Fruit fly (Drosophila melanogaster) whole organism, embryonic: ENCODE measurements around the gene glu.

ENCODE experiments used
- Aef1 ChIP-seq: fragments of 200-800 bp; sonication (Bioruptor generic); IDR thresholded peaks from 3 replicates; pipeline ENCODE4 v1.3.6; 2022; ENCODE audit warnings: missing biosample characterization, missing genetic modification characterization
- Atf-2 ChIP-seq: fragments of 200-800 bp; sonication (Bioruptor generic); optimal IDR thresholded peaks from 2 replicates; lab custom pipeline; 2016; ENCODE audit warnings: missing biosample characterization, missing genetic modification characterization
- C15 ChIP-seq: fragments of 200-800 bp; sonication (Bioruptor generic); IDR thresholded peaks from 3 replicates; pipeline ENCODE4 v1.3.6; 2022; ENCODE audit warnings: missing biosample characterization, missing genetic modification characterization
- CG11504 ChIP-seq: fragments of 200-800 bp; sonication (Bioruptor generic); optimal IDR thresholded peaks from 3 replicates; lab custom pipeline; 2019; ENCODE audit warnings: missing biosample characterization, mild to moderate bottlenecking, missing genetic modification characterization, moderate library complexity
- CG12942 ChIP-seq: fragments of 200-800 bp; sonication (Bioruptor generic); optimal IDR thresholded peaks from 3 replicates; lab custom pipeline; 2016; ENCODE audit warnings: missing biosample characterization, missing genetic modification characterization
- CG13424 ChIP-seq: fragments of 200-800 bp; sonication (Bioruptor generic); optimal IDR thresholded peaks from 2 replicates; lab custom pipeline; 2019; ENCODE audit warnings: missing biosample characterization, mild to moderate bottlenecking, missing genetic modification characterization, moderate library complexity
- CG15011 ChIP-seq: fragments of 200-800 bp; sonication (Bioruptor generic); optimal IDR thresholded peaks from 3 replicates; lab custom pipeline; 2018; ENCODE audit warnings: missing biosample characterization, mild to moderate bottlenecking, missing genetic modification characterization
- CG18262 ChIP-seq: fragments of 200-800 bp; optimal IDR thresholded peaks from 3 replicates; lab custom pipeline; 2019; ENCODE audit warnings: missing biosample characterization, mild to moderate bottlenecking, missing genetic modification characterization, moderate library complexity
- CG2202 ChIP-seq: fragments of 200-800 bp; sonication (Bioruptor generic); optimal IDR thresholded peaks from 2 replicates; lab custom pipeline; 2018; ENCODE audit warnings: missing biosample characterization, mild to moderate bottlenecking, missing genetic modification characterization
- CG31441 ChIP-seq: fragments of 200-800 bp; sonication (Bioruptor generic); IDR thresholded peaks from 2 replicates; pipeline ENCODE4 v1.3.6; 2022; ENCODE audit warnings: missing biosample characterization, missing genetic modification characterization
- CG3726 ChIP-seq: fragments of 200-800 bp; sonication (Bioruptor generic); IDR thresholded peaks from 3 replicates; pipeline ENCODE4, ENCODE4 v1.3.6; 2022; ENCODE audit warnings: missing biosample characterization, missing genetic modification characterization
- CG3995 ChIP-seq: fragments of 200-800 bp; sonication (Bioruptor generic); optimal IDR thresholded peaks from 3 replicates; lab custom pipeline; 2016; ENCODE audit warnings: missing biosample characterization, missing genetic modification characterization
- CG6791 ChIP-seq: fragments of 200-800 bp; sonication (Bioruptor generic); IDR thresholded peaks from 3 replicates; pipeline ENCODE4 v1.3.6; 2022; ENCODE audit warnings: missing biosample characterization, missing genetic modification characterization; ENCODE audit not compliant: partially characterized antibody
- CG7556 ChIP-seq: fragments of 200-800 bp; sonication (Bioruptor generic); optimal IDR thresholded peaks from 2 replicates; lab custom pipeline; 2017; ENCODE audit warnings: missing biosample characterization, mild to moderate bottlenecking, missing genetic modification characterization
- CG8765 ChIP-seq: fragments of 200-800 bp; sonication (Bioruptor generic); IDR thresholded peaks from 2 replicates; pipeline ENCODE4 v1.3.6; 2022; ENCODE audit warnings: missing biosample characterization, missing genetic modification characterization
- CG9876 ChIP-seq: fragments of 200-800 bp; sonication (Bioruptor generic); optimal IDR thresholded peaks from 2 replicates; lab custom pipeline; 2016; ENCODE audit warnings: missing biosample characterization, missing genetic modification characterization
- CoRest ChIP-seq: fragments of 200-800 bp; sonication (Bioruptor generic); optimal IDR thresholded peaks from 3 replicates; lab custom pipeline; 2018; ENCODE audit warnings: missing biosample characterization, mild to moderate bottlenecking, missing genetic modification characterization, moderate library complexity
- Deaf1 ChIP-seq: fragments of 200-800 bp; optimal IDR thresholded peaks from 3 replicates; lab custom pipeline; 2019; ENCODE audit warnings: missing biosample characterization, mild to moderate bottlenecking, missing genetic modification characterization, moderate library complexity
- Dek ChIP-seq: fragments of 200-800 bp; sonication (Bioruptor generic); optimal IDR thresholded peaks from 3 replicates; lab custom pipeline; 2019; ENCODE audit warnings: missing biosample characterization, mild to moderate bottlenecking, missing genetic modification characterization, moderate library complexity
- Doc3 ChIP-seq: fragments of 200-800 bp; sonication (Bioruptor generic); IDR thresholded peaks from 3 replicates; pipeline ENCODE4 v1.3.6; 2022; ENCODE audit warnings: missing biosample characterization, missing genetic modification characterization; ENCODE audit not compliant: partially characterized antibody
- Dp ChIP-seq: fragments of 200-800 bp; sonication (Bioruptor generic); optimal IDR thresholded peaks from 2 replicates; lab custom pipeline; 2018; ENCODE audit warnings: missing biosample characterization, mild to moderate bottlenecking, missing genetic modification characterization, moderate library complexity
- E2f1 ChIP-seq: fragments of 200-800 bp; sonication (Bioruptor generic); IDR thresholded peaks from 2 replicates; pipeline ENCODE4 v1.3.6; 2022; ENCODE audit warnings: missing biosample characterization, missing genetic modification characterization
- Fer1 ChIP-seq: fragments of 200-800 bp; sonication (Bioruptor generic); optimal IDR thresholded peaks from 2 replicates; lab custom pipeline; 2017; ENCODE audit warnings: missing biosample characterization, mild to moderate bottlenecking, missing genetic modification characterization
- Gsc ChIP-seq: fragments of 200-800 bp; sonication (Bioruptor generic); IDR thresholded peaks from 2 replicates; pipeline ENCODE4 v1.3.6; 2022; ENCODE audit warnings: missing biosample characterization, missing genetic modification characterization
- HHEX ChIP-seq: fragments of 200-800 bp; sonication (Bioruptor generic); optimal IDR thresholded peaks from 3 replicates; lab custom pipeline; 2017; ENCODE audit warnings: missing biosample characterization, mild to moderate bottlenecking, missing genetic modification characterization, missing genetic modification reagents
- Hr78 ChIP-seq, 2 experiments: fragments of 200-800 bp in 1 of 2; fragments of >200 bp in 1 of 2; sonication (Bioruptor generic) in 1 of 2; optimal IDR thresholded peaks; 2 replicates each; lab custom pipeline; 2017 to 2019; ENCODE audit warnings: missing biosample characterization in 2 of 2, missing genetic modification characterization in 2 of 2, mild to moderate bottlenecking in 1 of 2, moderate library complexity in 1 of 2
- NfI ChIP-seq: fragments of 200-800 bp; sonication (Bioruptor generic); optimal IDR thresholded peaks from 3 replicates; lab custom pipeline; 2018; ENCODE audit warnings: missing biosample characterization, mild to moderate bottlenecking, missing genetic modification characterization, moderate library complexity
- Ssrp ChIP-seq: fragments of 200-800 bp; sonication (Bioruptor generic); optimal IDR thresholded peaks from 2 replicates; lab custom pipeline; 2018; ENCODE audit warnings: missing biosample characterization, mild to moderate bottlenecking, missing genetic modification characterization, moderate library complexity
- amos ChIP-seq: fragments of 200-800 bp; sonication (Bioruptor generic); IDR thresholded peaks from 2 replicates; pipeline ENCODE4 v1.3.6; 2022; ENCODE audit warnings: missing biosample characterization, missing genetic modification characterization; ENCODE audit not compliant: partially characterized antibody
- ap ChIP-seq: fragments of 200-800 bp; sonication (Bioruptor generic); IDR thresholded peaks from 2 replicates; pipeline ENCODE4 v1.3.6; 2022; ENCODE audit warnings: missing biosample characterization, missing genetic modification characterization
- bigmax ChIP-seq: fragments of 200-800 bp; sonication (Bioruptor generic); optimal IDR thresholded peaks from 2 replicates; lab custom pipeline; 2018; ENCODE audit warnings: missing biosample characterization, mild to moderate bottlenecking, missing genetic modification characterization
- btn ChIP-seq: fragments of 200-800 bp; sonication (Bioruptor generic); optimal IDR thresholded peaks from 2 replicates; lab custom pipeline; 2016; ENCODE audit warnings: missing biosample characterization, missing genetic modification characterization
- caup ChIP-seq: fragments of 200-800 bp; sonication (Bioruptor generic); optimal IDR thresholded peaks from 3 replicates; lab custom pipeline; 2017; ENCODE audit warnings: missing biosample characterization, mild to moderate bottlenecking, missing genetic modification characterization, moderate library complexity; ENCODE audit not compliant: severe bottlenecking
- ci ChIP-seq: fragments of 200-800 bp; sonication (Bioruptor generic); IDR thresholded peaks from 3 replicates; pipeline ENCODE4 v1.3.6; 2022; ENCODE audit warnings: missing biosample characterization, missing genetic modification characterization
- corto ChIP-seq: fragments of 200-800 bp; sonication (Bioruptor generic); optimal IDR thresholded peaks from 2 replicates; lab custom pipeline; 2016; ENCODE audit warnings: missing biosample characterization, mild to moderate bottlenecking, missing genetic modification characterization, moderate library complexity
- esg ChIP-seq: fragments of 200-800 bp; sonication (Bioruptor generic); conservative IDR thresholded peaks from 2 replicates; pipeline ENCODE4 v1.3.6; 2022; ENCODE audit warnings: missing biosample characterization, missing genetic modification characterization
- gro ChIP-seq: fragments of 200-800 bp; sonication (Bioruptor generic); optimal IDR thresholded peaks from 2 replicates; lab custom pipeline; 2016; ENCODE audit warnings: missing biosample characterization, missing genetic modification characterization
- mirr ChIP-seq: fragments of 200-800 bp; sonication (Bioruptor generic); optimal IDR thresholded peaks from 3 replicates; lab custom pipeline; 2018; ENCODE audit warnings: missing biosample characterization, mild to moderate bottlenecking, missing genetic modification characterization
- p53 ChIP-seq: fragments of 200-800 bp; sonication (Bioruptor generic); optimal IDR thresholded peaks from 2 replicates; lab custom pipeline; 2016; ENCODE audit warnings: missing biosample characterization, missing genetic modification characterization
- pfk ChIP-seq: fragments of 200-800 bp; sonication (Bioruptor generic); optimal IDR thresholded peaks from 2 replicates; lab custom pipeline; 2018; ENCODE audit warnings: missing biosample characterization, mild to moderate bottlenecking, missing genetic modification characterization, moderate library complexity
- run ChIP-seq: fragments of 200-800 bp; sonication (Bioruptor generic); optimal IDR thresholded peaks from 3 replicates; lab custom pipeline; 2018; ENCODE audit warnings: missing biosample characterization, mild to moderate bottlenecking, missing genetic modification characterization
- shn ChIP-seq: fragments of 200-800 bp; sonication (Bioruptor generic); optimal IDR thresholded peaks from 3 replicates; lab custom pipeline; 2016; ENCODE audit warnings: missing biosample characterization, missing genetic modification characterization
- so ChIP-seq: fragments of 200-800 bp; sonication (Bioruptor generic); IDR thresholded peaks from 3 replicates; pipeline ENCODE4 v1.3.6; 2022; ENCODE audit warnings: missing biosample characterization, missing genetic modification characterization
- sr ChIP-seq: fragments of 200-800 bp; sonication (Bioruptor generic); IDR thresholded peaks from 3 replicates; pipeline ENCODE4 v1.3.6; 2022; ENCODE audit warnings: missing biosample characterization, missing genetic modification characterization
- stc ChIP-seq: fragments of 200-800 bp; sonication (Bioruptor generic); IDR thresholded peaks from 2 replicates; pipeline ENCODE4 v1.3.6; 2022; ENCODE audit warnings: missing biosample characterization, missing genetic modification characterization
- sug ChIP-seq: fragments of 200-800 bp; optimal IDR thresholded peaks from 2 replicates; lab custom pipeline; 2019; ENCODE audit warnings: missing biosample characterization, mild to moderate bottlenecking, missing genetic modification characterization, moderate library complexity
- tap ChIP-seq: fragments of 200-800 bp; optimal IDR thresholded peaks from 3 replicates; lab custom pipeline; 2019; ENCODE audit warnings: missing biosample characterization, mild to moderate bottlenecking, missing genetic modification characterization, moderate library complexity
- ttk ChIP-seq: fragments of 200-800 bp; sonication (Bioruptor generic); IDR thresholded peaks from 2 replicates; pipeline ENCODE4 v2.1.2; 2022; ENCODE audit warnings: missing biosample characterization, missing genetic modification characterization

The glu gene

dm6 chr2L:16683958-16684877 lies 54.0 kb downstream of the glu start, which contains the start of gene CG31807 (continued):
- TF ChIP-seq CG12942 (GFP tag; lab: Kevin White, UChicago) (peak; percentile 50), CG18262 (tag; lab: Kevin White, UChicago) (peak; percentile 75), tap (tag; lab: Kevin White, UChicago) (peak; percentile 50), CG31441 (peak; percentile 75), corto (peak; percentile 84), CoRest (tag; lab: Kevin White, UChicago) (peak; percentile 63), CG15011 (GFP tag; lab: Kevin White, UChicago) (peak; percentile 37), pfk (no peak), stc (peak; percentile 55; the same call in 1 of the 2 replicates), CG11504 (tag; lab: Kevin White, UChicago) (peak; percentile 87), gro (GFP tag; lab: Kevin White, UChicago) (peak; percentile 55), ap (GFP tag; lab: Robert Waterston, UW) (peak; percentile 20; the same call in 1 of the 2 replicates), Gsc (GFP tag; lab: Robert Waterston, UW) (no peak), mirr (GFP tag; lab: Kevin White, UChicago) (peak; percentile 13), caup (no peak), ttk (GFP tag; lab: Robert Waterston, UW) (0 out of 2 replicates have a peak, but pooled peaks have one; percentile 5), E2f1 (GFP tag; lab: Robert Waterston, UW) (no peak), CG6791 (GFP tag; lab: Robert Waterston, UW) (no peak), CG13424 (tag; lab: Kevin White, UChicago) (peak; percentile 89), Doc3 (GFP tag; lab: Robert Waterston, UW) (no peak), C15 (GFP tag; lab: Robert Waterston, UW) (no peak), ci (peak; percentile 52; the same call in 1 of the 3 replicates), Hr78 (GFP tag; optimal IDR thresholded peaks at IDR 0.05; lab: Kevin White, UChicago) (peak in 1 of 2 experiments; percentile 4), Aef1 (GFP tag; lab: Robert Waterston, UW) (peak; percentile 16; the same call in 2 of the 3 replicates), sr (GFP tag; lab: Robert Waterston, UW) (no peak), Dp (no peak), p53 (no peak), Deaf1 (peak; percentile 7), CG9876 (GFP tag; lab: Kevin White, UChicago) (no peak), CG7556 (GFP tag; lab: Kevin White, UChicago) (peak; percentile 78), sug (peak; percentile 48), HHEX (GFP tag; lab: Kevin White, UChicago) (peak; percentile 68), CG2202 (tag; lab: Kevin White, UChicago) (peak; percentile 52), amos (GFP tag; lab: Robert Waterston, UW) (no peak), Fer1 (peak; percentile 80), CG8765 (no peak), btn (GFP tag; lab: Kevin White, UChicago) (peak; percentile 41), so (GFP tag; lab: Robert Waterston, UW) (no peak; the same call in 2 of the 3 replicates), shn (GFP tag; lab: Kevin White, UChicago) (peak; percentile 75), Ssrp (tag; lab: Kevin White, UChicago) (peak; percentile 64), esg (GFP tag; lab: Robert Waterston, UW) (0 out of 2 replicates have a peak, but pooled peaks have one; percentile 12), NfI (GFP tag; lab: Kevin White, UChicago) (peak; percentile 83), run (tag; lab: Kevin White, UChicago) (peak; percentile 81), bigmax (no peak), CG3995 (peak; percentile 8), CG3726 (GFP tag; lab: Robert Waterston, UW) (no peak), Dek (tag; lab: Kevin White, UChicago) (peak; percentile 61), Atf-2 (GFP tag; lab: Kevin White, UChicago) (peak; percentile 72)
